Worm (Caenorhabditis elegans): Measurements from ENCODE around the gene F42A9.9.

Gene F42A9.9

DNA sequence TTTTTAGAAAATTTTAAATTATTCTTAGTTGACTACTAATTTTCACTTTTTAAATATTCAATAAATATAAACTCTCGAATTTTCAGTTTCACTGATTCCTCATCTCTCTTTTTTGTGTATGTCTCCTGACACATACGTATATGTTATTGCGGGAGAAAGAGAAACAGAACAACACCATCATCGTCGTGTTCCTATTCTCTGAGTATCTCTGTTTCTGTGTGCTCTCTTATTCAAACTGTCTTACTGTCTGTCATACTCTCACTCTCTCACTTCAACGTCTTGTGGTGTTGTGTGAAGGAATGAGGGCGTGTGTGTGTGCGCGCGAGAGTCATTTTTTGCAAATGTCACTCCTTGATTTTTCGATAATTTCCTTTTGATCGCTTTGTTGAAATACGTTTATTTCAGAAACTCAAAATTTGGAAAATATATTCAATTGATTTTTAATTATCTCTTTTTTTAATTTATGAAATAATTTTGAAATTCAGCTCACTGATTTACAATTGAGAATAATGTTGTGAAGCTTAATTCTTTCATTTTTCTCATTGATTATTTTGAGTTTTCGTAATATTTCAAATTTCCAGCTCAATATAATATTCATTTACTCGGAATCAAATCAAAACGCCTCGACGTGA is 18.4 kb downstream of the F42A9.9 start, which contains the start of gene lin-49:
Gene lin-49 (plus strand): TSS at position 582 of the 632 bp plus-strand sequence.
- no peak for TF ChIP-seq tbx-11 (GFP tag; IDR thresholded peaks at IDR 0.05)
- no peak for TF ChIP-seq pes-1 (GFP tag; IDR thresholded peaks at IDR 0.05)
- TF ChIP-seq tbx-37 (GFP tag; conservative IDR thresholded peaks at IDR 0.05), result no peak
- no peak for TF ChIP-seq tra-4 (tag; optimal IDR thresholded peaks at IDR 0.05)
- no peak for TF ChIP-seq aly-1 (tag; optimal IDR thresholded peaks at IDR 0.05)
- TF ChIP-seq ceh-13 (GFP tag; optimal IDR thresholded peaks at IDR 0.05), result no peak
- no peak for TF ChIP-seq ceh-36 (tag; optimal IDR thresholded peaks at IDR 0.05)
- no peak for TF ChIP-seq F13C5.2 (tag; optimal IDR thresholded peaks at IDR 0.05)
- TF ChIP-seq hmbx-1 (tag; optimal IDR thresholded peaks at IDR 0.05), result no peak
- TF ChIP-seq hnd-1 (tag; optimal IDR thresholded peaks at IDR 0.05), result no peak
- no peak for TF ChIP-seq sea-1 (GFP tag; conservative IDR thresholded peaks at IDR 0.05)
- TF ChIP-seq flt-1 (GFP tag; IDR thresholded peaks at IDR 0.05), result no peak
- no peak for TF ChIP-seq B0310.2 (tag; optimal IDR thresholded peaks at IDR 0.05)
- no peak for TF ChIP-seq hmg-4 (GFP tag; optimal IDR thresholded peaks at IDR 0.05)
- no peak for TF ChIP-seq ama-1 (optimal IDR thresholded peaks at IDR 0.05)
- no peak for TF ChIP-seq scrt-1 (GFP tag; IDR thresholded peaks at IDR 0.05)
- no peak for TF ChIP-seq ets-7 (tag; optimal IDR thresholded peaks at IDR 0.05)

DNA sequence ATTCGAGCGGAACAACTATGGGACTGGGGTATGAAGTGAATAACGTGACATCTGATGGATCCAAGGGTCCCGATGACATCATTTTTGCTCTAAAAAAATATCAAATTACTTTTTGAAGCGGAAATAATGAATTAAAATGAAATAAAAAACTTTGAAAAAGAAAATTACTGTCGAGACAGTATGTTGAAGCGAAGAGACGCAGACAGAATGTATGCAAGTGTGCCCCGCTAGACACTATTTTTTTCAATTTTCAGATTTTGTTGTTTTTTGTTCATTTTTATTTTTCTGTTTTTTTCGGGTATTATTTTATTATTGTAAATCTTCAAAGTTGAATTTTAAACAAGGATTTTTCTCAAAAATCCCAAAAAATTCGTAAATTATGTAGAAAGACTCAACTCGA is 20.0 kb downstream of the F42A9.9 start, which contains the start of gene F42A9.8:
Gene F42A9.8 (minus strand): TSS at position 88 of the 400 bp plus-strand sequence.
- TF ChIP-seq hmg-4 (GFP tag; optimal IDR thresholded peaks at IDR 0.05), result no peak
- TF ChIP-seq ceh-13 (GFP tag; optimal IDR thresholded peaks at IDR 0.05), result no peak
- no peak for TF ChIP-seq tbx-11 (GFP tag; IDR thresholded peaks at IDR 0.05)
- no peak for TF ChIP-seq hnd-1 (tag; optimal IDR thresholded peaks at IDR 0.05)
- TF ChIP-seq flt-1 (GFP tag; IDR thresholded peaks at IDR 0.05), result no peak
- no peak for TF ChIP-seq B0310.2 (tag; optimal IDR thresholded peaks at IDR 0.05)
- TF ChIP-seq tbx-37 (GFP tag; conservative IDR thresholded peaks at IDR 0.05), result no peak

ce11 chrIV:8617047-8617446 is 21.6 kb downstream of the F42A9.9 start, which contains the start of the genes F42A9.7 and F42A9.3:
TSS of gene F42A9.7 (minus strand) at chrIV:8617147.
TSS of gene F42A9.3 (plus strand) at chrIV:8617260.
- TF ChIP-seq aly-1 (tag; optimal IDR thresholded peaks at IDR 0.05) (no peak), ama-1 (optimal IDR thresholded peaks at IDR 0.05) (no peak), sea-1 (GFP tag; conservative IDR thresholded peaks at IDR 0.05) (no peak), ets-7 (tag; optimal IDR thresholded peaks at IDR 0.05) (no peak), scrt-1 (GFP tag; IDR thresholded peaks at IDR 0.05) (no peak), pes-1 (GFP tag; IDR thresholded peaks at IDR 0.05) (no peak), tbx-11 (GFP tag; IDR thresholded peaks at IDR 0.05) (no peak), hmg-4 (GFP tag; optimal IDR thresholded peaks at IDR 0.05) (no peak)

- TF ChIP-seq hmbx-1 (tag; optimal IDR thresholded peaks at IDR 0.05) (no peak), sea-1 (GFP tag; conservative IDR thresholded peaks at IDR 0.05) (no peak), pes-1 (GFP tag; IDR thresholded peaks at IDR 0.05) (no peak), scrt-1 (GFP tag; IDR thresholded peaks at IDR 0.05) (no peak), ama-1 (optimal IDR thresholded peaks at IDR 0.05) (no peak), ceh-13 (GFP tag; optimal IDR thresholded peaks at IDR 0.05) (no peak), tbx-11 (GFP tag; IDR thresholded peaks at IDR 0.05) (no peak), aly-1 (tag; optimal IDR thresholded peaks at IDR 0.05) (no peak), F13C5.2 (tag; optimal IDR thresholded peaks at IDR 0.05) (no peak), hnd-1 (tag; optimal IDR thresholded peaks at IDR 0.05) (no peak), tbx-37 (GFP tag; conservative IDR thresholded peaks at IDR 0.05) (no peak), hmg-4 (GFP tag; optimal IDR thresholded peaks at IDR 0.05) (no peak), tra-4 (tag; optimal IDR thresholded peaks at IDR 0.05) (no peak), B0310.2 (tag; optimal IDR thresholded peaks at IDR 0.05) (no peak), ets-7 (tag; optimal IDR thresholded peaks at IDR 0.05) (no peak), ceh-36 (tag; optimal IDR thresholded peaks at IDR 0.05) (no peak), flt-1 (GFP tag; IDR thresholded peaks at IDR 0.05) (no peak)
Observed at ce11 chrIV:8615314-8615713, 23.3 kb downstream of the F42A9.9 start.

DNA sequence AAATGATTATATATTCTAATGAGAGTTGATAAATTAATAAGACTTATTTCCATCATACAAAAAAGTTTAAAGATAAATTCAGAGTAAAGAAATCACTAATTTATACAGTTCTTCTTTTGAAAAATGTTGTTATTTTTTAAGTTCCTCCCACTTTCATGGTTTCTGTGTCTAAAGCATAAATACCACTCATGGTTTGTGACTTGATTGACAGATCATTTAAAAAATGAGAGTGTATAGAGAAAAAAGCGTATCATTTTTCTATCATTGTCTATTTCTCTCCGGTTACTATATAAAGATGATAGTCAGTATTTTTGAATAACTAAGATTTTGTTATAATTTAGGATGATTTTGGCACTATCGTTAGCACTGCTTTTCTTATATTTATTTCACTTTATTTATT is 24.0 kb downstream of the F42A9.9 start, which contains the start of gene cyp-33E3:
Gene cyp-33E3 (plus strand): TSS at position 316 of the 400 bp plus-strand sequence.
- TF ChIP-seq ceh-36 (tag; optimal IDR thresholded peaks at IDR 0.05) (no peak), scrt-1 (GFP tag; IDR thresholded peaks at IDR 0.05) (no peak), pes-1 (GFP tag; IDR thresholded peaks at IDR 0.05) (no peak), ets-7 (tag; optimal IDR thresholded peaks at IDR 0.05) (no peak), flt-1 (GFP tag; IDR thresholded peaks at IDR 0.05) (no peak), tbx-11 (GFP tag; IDR thresholded peaks at IDR 0.05) (no peak), F13C5.2 (tag; optimal IDR thresholded peaks at IDR 0.05) (no peak), hmbx-1 (tag; optimal IDR thresholded peaks at IDR 0.05) (no peak), tbx-37 (GFP tag; conservative IDR thresholded peaks at IDR 0.05) (no peak), ceh-13 (GFP tag; optimal IDR thresholded peaks at IDR 0.05) (no peak), sea-1 (GFP tag; conservative IDR thresholded peaks at IDR 0.05) (no peak), hmg-4 (GFP tag; optimal IDR thresholded peaks at IDR 0.05) (no peak), aly-1 (tag; optimal IDR thresholded peaks at IDR 0.05) (no peak), B0310.2 (tag; optimal IDR thresholded peaks at IDR 0.05) (no peak), hnd-1 (tag; optimal IDR thresholded peaks at IDR 0.05) (no peak), ama-1 (optimal IDR thresholded peaks at IDR 0.05) (no peak), tra-4 (tag; optimal IDR thresholded peaks at IDR 0.05) (no peak)

DNA sequence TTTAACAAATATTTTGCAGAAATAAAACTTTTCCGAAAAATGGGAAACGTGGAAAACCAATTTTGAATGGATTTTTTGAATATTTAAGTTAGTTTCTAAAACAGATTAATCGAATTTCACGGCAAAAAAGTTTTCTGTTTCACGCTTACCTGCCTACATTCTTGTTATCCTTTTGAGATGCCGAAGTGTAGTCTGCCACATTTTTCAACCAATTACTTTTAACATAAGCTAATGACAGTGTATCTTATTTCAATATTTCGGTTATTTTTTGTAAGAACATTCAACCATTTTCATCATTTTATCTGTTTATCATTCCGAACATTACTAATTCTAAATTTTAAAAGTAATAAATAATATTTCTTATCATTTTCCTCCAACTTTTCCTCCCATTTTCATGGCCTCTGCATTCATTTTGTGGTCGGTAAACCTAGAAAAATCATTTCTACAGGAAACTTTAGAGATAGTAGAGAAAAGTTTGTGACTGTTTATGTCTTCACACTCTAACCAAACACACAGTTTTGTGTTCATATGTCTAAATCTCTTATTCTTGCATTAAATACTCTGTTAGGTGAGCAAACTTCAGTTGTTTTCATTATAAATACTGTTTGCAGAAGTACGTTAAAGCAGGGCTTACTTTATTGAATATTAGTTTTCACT is 26.6 kb downstream of the F42A9.9 start, which contains the start of the genes F42A9.17 and cyp-33E2:
Gene F42A9.17 (minus strand): TSS at position 51 of the 657 bp plus-strand sequence.
Gene cyp-33E2 (plus strand): TSS at position 449 of the 657 bp plus-strand sequence.
- TF ChIP-seq flt-1 (GFP tag; IDR thresholded peaks at IDR 0.05) (no peak), ceh-13 (GFP tag; optimal IDR thresholded peaks at IDR 0.05) (no peak), F13C5.2 (tag; optimal IDR thresholded peaks at IDR 0.05) (no peak), tra-4 (tag; optimal IDR thresholded peaks at IDR 0.05) (no peak), hmbx-1 (tag; optimal IDR thresholded peaks at IDR 0.05) (no peak), hnd-1 (tag; optimal IDR thresholded peaks at IDR 0.05) (no peak), ama-1 (optimal IDR thresholded peaks at IDR 0.05) (no peak), tbx-37 (GFP tag; conservative IDR thresholded peaks at IDR 0.05) (no peak), scrt-1 (GFP tag; IDR thresholded peaks at IDR 0.05) (no peak), ceh-36 (tag; optimal IDR thresholded peaks at IDR 0.05) (no peak), ets-7 (tag; optimal IDR thresholded peaks at IDR 0.05) (no peak), aly-1 (tag; optimal IDR thresholded peaks at IDR 0.05) (no peak), pes-1 (GFP tag; IDR thresholded peaks at IDR 0.05) (no peak), B0310.2 (tag; optimal IDR thresholded peaks at IDR 0.05) (no peak), hmg-4 (GFP tag; optimal IDR thresholded peaks at IDR 0.05) (no peak), sea-1 (GFP tag; conservative IDR thresholded peaks at IDR 0.05) (no peak)
